Worm (Caenorhabditis elegans): Measurements from ENCODE around the gene cul-3.

Gene cul-3

ce11 chrV:216847-217246, 39.6 kb downstream of the cul-3 start, which contains the start of gene srh-78:
Gene srh-78, plus strand, starts transcription at chrV:217147.
- no peak for TF ChIP-seq ceh-48 (tag; optimal IDR thresholded peaks at IDR 0.05)
- TF ChIP-seq Y22D7AL.16 (tag; optimal IDR thresholded peaks at IDR 0.05): no peak
- TF ChIP-seq hlh-30 (tag; optimal IDR thresholded peaks at IDR 0.05; ENCODE audit: insufficient read depth): no peak
- TF ChIP-seq gmeb-2 (tag; optimal IDR thresholded peaks at IDR 0.05): no peak
- TF ChIP-seq zip-5 (tag; optimal IDR thresholded peaks at IDR 0.05): no peak
- no peak for TF ChIP-seq hlh-13 (GFP tag; optimal IDR thresholded peaks at IDR 0.05)
- no peak for TF ChIP-seq pqm-1 (tag; optimal IDR thresholded peaks at IDR 0.05)
- TF ChIP-seq hlh-6 (tag; optimal IDR thresholded peaks at IDR 0.05): no peak
- TF ChIP-seq ceh-30 (tag; optimal IDR thresholded peaks at IDR 0.05): no peak
- no peak for TF ChIP-seq pax-1 (tag; optimal IDR thresholded peaks at IDR 0.05)
- no peak for TF ChIP-seq pat-9 (tag; optimal IDR thresholded peaks at IDR 0.05)
- TF ChIP-seq pag-3 (tag; optimal IDR thresholded peaks at IDR 0.05; ENCODE audit: borderline replicate concordance): no peak
- no peak for TF ChIP-seq ceh-31 (tag; optimal IDR thresholded peaks at IDR 0.05)
- no peak for TF ChIP-seq lim-6 (tag; optimal IDR thresholded peaks at IDR 0.05)

- TF ChIP-seq ceh-6 (GFP tag; optimal IDR thresholded peaks at IDR 0.05) (no peak), syd-9 (tag; optimal IDR thresholded peaks at IDR 0.05) (no peak), eyg-1 (tag; optimal IDR thresholded peaks at IDR 0.05) (no peak)
Observed at ce11 chrV:219632-220031, 42.4 kb downstream of the cul-3 start, which contains the start of gene srh-80. Gene srh-80, plus strand, starts transcription at chrV:219932.

ce11 chrV:234572-234971, 57.4 kb downstream of the cul-3 start, which contains the start of gene kin-33:
Gene kin-33, minus strand, starts transcription at chrV:234672.
- TF ChIP-seq ttx-3 (tag; optimal IDR thresholded peaks at IDR 0.05) (no peak), hlh-8 (tag; optimal IDR thresholded peaks at IDR 0.05) (no peak), elt-2 (tag; optimal IDR thresholded peaks at IDR 0.05) (no peak), hlh-30 (tag; optimal IDR thresholded peaks at IDR 0.05; ENCODE audit: insufficient read depth) (no peak), ama-1 (optimal IDR thresholded peaks at IDR 0.05) (no peak), lim-6 (tag; optimal IDR thresholded peaks at IDR 0.05) (no peak), pat-9 (tag; optimal IDR thresholded peaks at IDR 0.05) (no peak), ref-2 (tag; optimal IDR thresholded peaks at IDR 0.05) (no peak)
